Fruit fly (Drosophila melanogaster): ENCODE results near the gene CG14187.

dm6 chr3L:20097312-20097711, 15.3 kb downstream of the CG14187 start:
- TF ChIP-seq Fer3 (tag; optimal IDR thresholded peaks at IDR 0.05) (no peak), row (GFP tag; IDR thresholded peaks at IDR 0.05) (no peak), CG8359 (GFP tag; optimal IDR thresholded peaks at IDR 0.05; ENCODE audit: borderline replicate concordance) (no peak), Trl (optimal IDR thresholded peaks at IDR 0.05) (no peak), Trl (GFP tag; optimal IDR thresholded peaks at IDR 0.05) (no peak), CG1233 (GFP tag; optimal IDR thresholded peaks at IDR 0.05) (no peak), Gug (GFP tag; IDR thresholded peaks at IDR 0.05) (no peak), CG11504 (tag; optimal IDR thresholded peaks at IDR 0.05) (no peak), cas (GFP tag; IDR thresholded peaks at IDR 0.05) (no peak), CG5245 (GFP tag; optimal IDR thresholded peaks at IDR 0.05) (no peak), gfzf (GFP tag; optimal IDR thresholded peaks at IDR 0.05) (no peak)

Data from whole organism, embryonic.